Fruit fly (Drosophila melanogaster) whole organism, embryonic: ENCODE data around the gene CG9395.
A peak's percentile ranks its signal among the peaks of the same experiment; 100 is the strongest.

Experiments used
- B-H1 ChIP-seq: fragments of 200-800 bp; sonication (Bioruptor generic); IDR thresholded peaks from 3 replicates; pipeline ENCODE4 v1.3.6; 2022; ENCODE audit warnings: missing biosample characterization, missing genetic modification characterization
- Bteb2 ChIP-seq: fragments of 200-800 bp; sonication (Bioruptor generic); optimal IDR thresholded peaks from 2 replicates; lab custom pipeline; 2016; ENCODE audit warnings: missing biosample characterization, missing genetic modification characterization
- CG10147 ChIP-seq: fragments of 200-800 bp; sonication (Bioruptor generic); optimal IDR thresholded peaks from 2 replicates; lab custom pipeline; 2019; ENCODE audit warnings: missing biosample characterization, mild to moderate bottlenecking, missing genetic modification characterization, moderate library complexity
- CG10979 ChIP-seq: fragments of 200-800 bp; sonication (Bioruptor generic); optimal IDR thresholded peaks from 2 replicates; lab custom pipeline; 2018; ENCODE audit warnings: missing biosample characterization, mild to moderate bottlenecking, missing genetic modification characterization, moderate library complexity
- CG11247 ChIP-seq: fragments of 200-800 bp; sonication (Bioruptor generic); IDR thresholded peaks from 2 replicates; pipeline ENCODE4 v1.3.6; 2022; ENCODE audit warnings: missing biosample characterization, missing genetic modification characterization
- CG1233 ChIP-seq: fragments of 200-800 bp; sonication (Bioruptor generic); optimal IDR thresholded peaks from 4 replicates; lab custom pipeline; 2018; ENCODE audit warnings: missing biosample characterization, mild to moderate bottlenecking, missing genetic modification characterization
- CG15514 ChIP-seq: fragments of 200-800 bp; sonication (Bioruptor generic); optimal IDR thresholded peaks from 3 replicates; lab custom pipeline; 2017; ENCODE audit warnings: missing biosample characterization, missing genetic modification characterization, mild to moderate bottlenecking, moderate library complexity, missing genetic modification reagents
- CG2116 ChIP-seq: fragments of 200-800 bp; sonication (Bioruptor generic); optimal IDR thresholded peaks from 3 replicates; lab custom pipeline; 2018; ENCODE audit warnings: missing biosample characterization, mild to moderate bottlenecking, missing genetic modification characterization
- CG2678 ChIP-seq: fragments of 200-800 bp; sonication (Bioruptor generic); optimal IDR thresholded peaks from 3 replicates; lab custom pipeline; 2019; ENCODE audit warnings: missing biosample characterization, mild to moderate bottlenecking, missing genetic modification characterization, moderate library complexity
- CG2875 ChIP-seq: fragments of 200-800 bp; sonication (Bioruptor generic); optimal IDR thresholded peaks from 2 replicates; lab custom pipeline; 2017; ENCODE audit warnings: missing biosample characterization, mild to moderate bottlenecking, missing genetic modification characterization, missing genetic modification reagents
- CG30020 ChIP-seq: fragments of 200-800 bp; optimal IDR thresholded peaks from 2 replicates; lab custom pipeline; 2019; ENCODE audit warnings: missing biosample characterization, mild to moderate bottlenecking, missing genetic modification characterization, moderate library complexity
- CG31224 ChIP-seq: fragments of 200-800 bp; sonication (Bioruptor generic); IDR thresholded peaks from 2 replicates; pipeline ENCODE4 v1.3.6; 2022; ENCODE audit warnings: missing biosample characterization, missing genetic modification characterization
- CG34422 ChIP-seq: fragments of 200-800 bp; sonication (Bioruptor generic); IDR thresholded peaks from 3 replicates; pipeline ENCODE4 v1.3.6; 2022; ENCODE audit warnings: missing biosample characterization, missing genetic modification characterization
- CG4360 ChIP-seq: fragments of 200-800 bp; sonication (Bioruptor generic); IDR thresholded peaks from 2 replicates; pipeline ENCODE4 v1.3.6; 2022; ENCODE audit warnings: missing biosample characterization, missing genetic modification characterization
- CG6175 ChIP-seq: fragments of 200-800 bp; sonication (Bioruptor generic); IDR thresholded peaks from 3 replicates; pipeline ENCODE4 v1.3.6; 2022; ENCODE audit warnings: missing biosample characterization, missing genetic modification characterization
- CG9932 ChIP-seq: fragments of 200-800 bp; sonication (Bioruptor generic); IDR thresholded peaks from 2 replicates; pipeline ENCODE4 v1.3.6; 2022; ENCODE audit warnings: missing biosample characterization, missing genetic modification characterization
- CrebB ChIP-seq: fragments of 200-800 bp; sonication (Bioruptor generic); optimal IDR thresholded peaks from 3 replicates; lab custom pipeline; 2018; ENCODE audit warnings: missing biosample characterization, mild to moderate bottlenecking, missing genetic modification characterization
- D ChIP-seq, 2 experiments: fragments of 200-800 bp in 1 of 2; fragments of >200 bp in 1 of 2; sonication (Bioruptor generic) in 1 of 2; optimal IDR thresholded peaks; 2 replicates in 1 of 2; 3 replicates in 1 of 2; lab custom pipeline; 2017; ENCODE audit warnings: mild to moderate bottlenecking in 1 of 2, missing biosample characterization in 1 of 2, missing genetic modification characterization in 1 of 2, missing genetic modification reagents in 1 of 2
- Dip2 ChIP-seq: fragments of 200-800 bp; sonication (Bioruptor generic); IDR thresholded peaks from 2 replicates; pipeline ENCODE4 v1.3.6; 2022; ENCODE audit warnings: missing biosample characterization, missing genetic modification characterization
- Hand ChIP-seq: fragments of 200-800 bp; sonication (Bioruptor generic); optimal IDR thresholded peaks from 2 replicates; lab custom pipeline; 2017; ENCODE audit warnings: mild to moderate bottlenecking, missing biosample characterization, missing genetic modification reagents, missing genetic modification characterization
- Hey ChIP-seq: fragments of 200-800 bp; sonication (Bioruptor generic); optimal IDR thresholded peaks from 3 replicates; lab custom pipeline; 2018; ENCODE audit warnings: missing biosample characterization, mild to moderate bottlenecking, missing genetic modification characterization
- Hr39 ChIP-seq: fragments of >200 bp; optimal IDR thresholded peaks from 2 replicates; lab custom pipeline; 2017
- Hr78 ChIP-seq, 2 experiments: fragments of 200-800 bp in 1 of 2; fragments of >200 bp in 1 of 2; sonication (Bioruptor generic) in 1 of 2; optimal IDR thresholded peaks; 2 replicates each; lab custom pipeline; 2017 to 2019; ENCODE audit warnings: missing biosample characterization in 2 of 2, missing genetic modification characterization in 2 of 2, mild to moderate bottlenecking in 1 of 2, moderate library complexity in 1 of 2
- Lpt ChIP-seq: fragments of >200 bp; optimal IDR thresholded peaks from 2 replicates; lab custom pipeline; 2018; ENCODE audit warnings: missing biosample characterization, missing genetic modification characterization
- Six4 ChIP-seq: fragments of 200-800 bp; sonication (Bioruptor generic); optimal IDR thresholded peaks from 2 replicates; lab custom pipeline; 2016; ENCODE audit warnings: missing biosample characterization, missing genetic modification characterization
- TFAM ChIP-seq: fragments of 200-800 bp; sonication (Bioruptor generic); optimal IDR thresholded peaks from 2 replicates; lab custom pipeline; 2017; ENCODE audit warnings: missing biosample characterization, missing genetic modification characterization, inconsistent platforms
- Taf1 ChIP-seq: fragments of 200-800 bp; sonication (Bioruptor generic); IDR thresholded peaks from 2 replicates; pipeline ENCODE4 v1.3.6; 2022; ENCODE audit warnings: missing biosample characterization, missing genetic modification characterization
- abd-A ChIP-seq: fragments of 200-800 bp; sonication (Bioruptor generic); optimal IDR thresholded peaks from 3 replicates; lab custom pipeline; 2019; ENCODE audit warnings: missing biosample characterization, mild to moderate bottlenecking, missing genetic modification characterization, moderate library complexity
- ac ChIP-seq: fragments of 200-800 bp; sonication (Bioruptor generic); optimal IDR thresholded peaks from 3 replicates; lab custom pipeline; 2017; ENCODE audit warnings: missing biosample characterization, mild to moderate bottlenecking, missing genetic modification characterization
- cato ChIP-seq: fragments of 200-800 bp; sonication (Bioruptor generic); optimal IDR thresholded peaks from 2 replicates; lab custom pipeline; 2016; ENCODE audit warnings: missing biosample characterization, missing genetic modification characterization, borderline replicate concordance
- cwo ChIP-seq: fragments of 200-800 bp; sonication (Bioruptor generic); optimal IDR thresholded peaks from 3 replicates; lab custom pipeline; 2017; ENCODE audit warnings: missing biosample characterization, missing genetic modification characterization, mild to moderate bottlenecking, moderate library complexity, missing genetic modification reagents
- disco-r ChIP-seq: fragments of 200-800 bp; sonication (Bioruptor generic); optimal IDR thresholded peaks from 2 replicates; lab custom pipeline; 2016; ENCODE audit warnings: missing biosample characterization, missing genetic modification characterization
- gce ChIP-seq: fragments of 200-800 bp; sonication (Bioruptor generic); IDR thresholded peaks from 3 replicates; pipeline ENCODE4 v1.3.6; 2022; ENCODE audit warnings: missing biosample characterization, missing genetic modification characterization
- grau ChIP-seq: fragments of 200-800 bp; optimal IDR thresholded peaks from 3 replicates; lab custom pipeline; 2019; ENCODE audit warnings: missing biosample characterization, mild to moderate bottlenecking, missing genetic modification characterization, moderate library complexity
- jigr1 ChIP-seq: fragments of 200-800 bp; sonication (Bioruptor generic); IDR thresholded peaks from 3 replicates; pipeline ENCODE4 v1.3.6; 2022; ENCODE audit warnings: missing biosample characterization, missing genetic modification characterization
- kay ChIP-seq: fragments of 200-800 bp; sonication (Bioruptor generic); optimal IDR thresholded peaks from 2 replicates; lab custom pipeline; 2016; ENCODE audit warnings: missing biosample characterization, missing genetic modification characterization
- lmd ChIP-seq: fragments of 200-800 bp; sonication (Bioruptor generic); IDR thresholded peaks from 2 replicates; pipeline ENCODE4 v1.3.6; 2022; ENCODE audit warnings: missing biosample characterization, missing genetic modification characterization
- otp ChIP-seq: fragments of 200-800 bp; sonication (Bioruptor generic); IDR thresholded peaks from 3 replicates; pipeline ENCODE4, ENCODE4 v1.3.6; 2022; ENCODE audit warnings: missing biosample characterization, missing genetic modification characterization
- pan ChIP-seq, 4 experiments: fragments of >200 bp in 3 of 4; fragments of 200-800 bp in 1 of 4; sonication (Bioruptor generic) in 1 of 4; optimal IDR thresholded peaks in 3 of 4; IDR thresholded peaks in 1 of 4; 2 replicates each; pipeline versions ENCODE4 v1.3.6 to Lab custom; 2017 to 2022; ENCODE audit warnings: missing biosample characterization in 2 of 4, missing genetic modification characterization in 2 of 4, mixed read lengths in 1 of 4
- stwl ChIP-seq: fragments of 200-800 bp; sonication (Bioruptor generic); optimal IDR thresholded peaks from 3 replicates; lab custom pipeline; 2018; ENCODE audit warnings: missing biosample characterization, mild to moderate bottlenecking, missing genetic modification characterization, moderate library complexity
- tin ChIP-seq: fragments of 200-800 bp; sonication (Bioruptor generic); optimal IDR thresholded peaks from 3 replicates; lab custom pipeline; 2016; ENCODE audit warnings: missing biosample characterization, missing genetic modification characterization
- trh ChIP-seq: fragments of 200-800 bp; sonication (Bioruptor generic); optimal IDR thresholded peaks from 2 replicates; lab custom pipeline; 2016; ENCODE audit warnings: missing biosample characterization, missing genetic modification characterization
- tx ChIP-seq: fragments of 200-800 bp; sonication (Bioruptor generic); optimal IDR thresholded peaks from 2 replicates; lab custom pipeline; 2016; ENCODE audit warnings: missing biosample characterization, missing genetic modification characterization
- unc-4 ChIP-seq: fragments of 200-800 bp; sonication (Bioruptor generic); IDR thresholded peaks from 2 replicates; pipeline ENCODE4 v1.3.6; 2022; ENCODE audit warnings: missing biosample characterization, missing genetic modification characterization; ENCODE audit not compliant: partially characterized antibody
- wor ChIP-seq: fragments of 200-800 bp; sonication (Bioruptor generic); IDR thresholded peaks from 2 replicates; pipeline ENCODE4 v1.3.6; 2022; ENCODE audit warnings: missing biosample characterization, missing genetic modification characterization
- z ChIP-seq: fragments of 200-800 bp; sonication (Bioruptor generic); IDR thresholded peaks from 3 replicates; pipeline ENCODE4 v1.3.6; 2022; ENCODE audit warnings: missing biosample characterization, missing genetic modification characterization

The CG9395 gene

DNA sequence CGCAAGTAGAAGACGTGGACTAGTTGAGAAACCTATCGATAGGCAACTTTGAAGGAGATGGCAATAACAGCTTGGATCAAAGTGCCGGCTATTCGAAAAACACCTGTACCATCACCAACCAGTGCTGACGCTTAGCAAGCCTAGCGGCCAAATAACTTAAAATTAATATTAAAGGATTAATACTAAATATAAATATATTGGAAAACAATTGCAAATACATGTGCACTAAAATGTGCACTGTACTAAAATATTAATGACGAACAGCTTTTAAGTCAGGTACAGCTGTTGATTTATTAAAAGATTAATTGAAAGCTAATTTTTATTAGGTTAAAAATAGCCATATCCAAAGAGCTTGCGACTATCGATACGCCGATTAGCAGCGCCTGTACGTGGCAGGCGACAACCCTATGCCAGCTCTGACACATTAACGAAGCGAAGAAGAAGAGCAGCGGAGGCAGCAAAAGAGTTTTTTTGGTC, 23.7 kb upstream of the CG9395 start, which contains the start of the genes CG9302 and beta'COP (continued):
- TF ChIP-seq CG2116 (peak; percentile 85), CG11247 (GFP tag; lab: Robert Waterston, UW) (peak; percentile 39), gce (GFP tag; lab: Robert Waterston, UW) (no peak), Taf1 (GFP tag; lab: Robert Waterston, UW) (0 out of 2 replicates have a peak, but pooled peaks have one; percentile 24), ac (no peak), CG10979 (tag; lab: Kevin White, UChicago) (peak; percentile 55), cwo (GFP tag; lab: Kevin White, UChicago) (no peak), CG1233 (peak; percentile 36), D (optimal IDR thresholded peaks at IDR 0.05; lab: Kevin White, UChicago) (no peak), D (GFP tag; optimal IDR thresholded peaks at IDR 0.05; lab: Kevin White, UChicago) (peak; percentile 32), Six4 (peak; percentile 23), tx (GFP tag; lab: Kevin White, UChicago) (peak; percentile 5), kay (GFP tag; lab: Kevin White, UChicago) (peak; percentile 75), Hey (no peak), CG9932 (peak; percentile 81), Hr39 (no peak), unc-4 (GFP tag; lab: Robert Waterston, UW) (peak; percentile 71), grau (tag; lab: Kevin White, UChicago) (peak; percentile 81), trh (no peak), disco-r (GFP tag; lab: Kevin White, UChicago) (no peak), z (GFP tag; lab: Robert Waterston, UW) (no peak), abd-A (tag; lab: Kevin White, UChicago) (no peak), cato (GFP tag; lab: Kevin White, UChicago) (peak; percentile 50), Hand (no peak), B-H1 (GFP tag; lab: Robert Waterston, UW) (peak; percentile 16; the same call in 1 of the 3 replicates), CG15514 (GFP tag; lab: Kevin White, UChicago) (peak; percentile 67), CG6175 (no peak), Lpt (GFP tag; lab: Kevin White, UChicago) (no peak), CG34422 (GFP tag; lab: Robert Waterston, UW) (0 out of 3 replicates have a peak, but pooled peaks have one; percentile 57), CG2875 (GFP tag; lab: Kevin White, UChicago) (no peak), lmd (GFP tag; lab: Robert Waterston, UW) (peak; percentile 69), CG2678 (no peak), tin (GFP tag; lab: Kevin White, UChicago) (peak; percentile 60), wor (no peak; the same call in 1 of the 2 replicates), CG10147 (GFP tag; lab: Kevin White, UChicago) (peak; percentile 78), CrebB (tag; lab: Kevin White, UChicago) (no peak), TFAM (GFP tag; lab: Kevin White, UChicago) (no peak), otp (GFP tag; lab: Robert Waterston, UW) (no peak), CG4360 (GFP tag; lab: Robert Waterston, UW) (no peak), jigr1 (GFP tag; lab: Robert Waterston, UW) (peak; percentile 61; the same call in 2 of the 3 replicates), Dip2 (no peak), Hr78 (GFP tag; optimal IDR thresholded peaks at IDR 0.05; lab: Kevin White, UChicago) (no peak), CG31224 (GFP tag; lab: Robert Waterston, UW) (peak; percentile 42; the same call in 1 of the 2 replicates), pan (optimal IDR thresholded peaks at IDR 0.05; lab: Kevin White, UChicago) (peak in 1 of 2 experiments; percentile 72), pan (GFP tag; optimal IDR thresholded peaks at IDR 0.05 in 1 of 2, IDR thresholded peaks at IDR 0.05 in 1 of 2) (peak; percentile 47 to 72), stwl (peak; percentile 38), Bteb2 (GFP tag; lab: Kevin White, UChicago) (no peak), CG30020 (tag; lab: Kevin White, UChicago) (peak; percentile 69)
